Fruit fly (Drosophila melanogaster): ENCODE data around the gene Gr10b.
A peak's percentile ranks its signal among the peaks of the same experiment; 100 is the strongest.

The Gr10b gene

dm6 chrX:11423277-11423717, 10.3 kb upstream of the Gr10b start (continued):
- TF ChIP-seq inv (GFP tag; IDR thresholded peaks at IDR 0.05; ENCODE audit: partially characterized antibody) (no peak), NK7.1 (GFP tag; optimal IDR thresholded peaks at IDR 0.05) (peak; percentile 88), Lim3 (GFP tag; IDR thresholded peaks at IDR 0.05) (peak; percentile 68), CG12299 (tag; optimal IDR thresholded peaks at IDR 0.05) (peak; percentile 78), chn (GFP tag; optimal IDR thresholded peaks at IDR 0.05) (peak; percentile 86), Meics (GFP tag; optimal IDR thresholded peaks at IDR 0.05) (peak; percentile 93), CG13296 (GFP tag; optimal IDR thresholded peaks at IDR 0.05) (peak; percentile 89), otp (GFP tag; IDR thresholded peaks at IDR 0.05) (peak; percentile 81; the same call in 2 of the 3 replicates), CG13123 (GFP tag; optimal IDR thresholded peaks at IDR 0.05) (peak; percentile 67), CG13775 (GFP tag; optimal IDR thresholded peaks at IDR 0.05) (peak; percentile 78), D19B (GFP tag; optimal IDR thresholded peaks at IDR 0.05) (peak; percentile 81), gt (GFP tag; IDR thresholded peaks at IDR 0.05) (no peak), sqz (GFP tag; optimal IDR thresholded peaks at IDR 0.05) (peak; percentile 79), chif (GFP tag; optimal IDR thresholded peaks at IDR 0.05) (peak; percentile 83 to 91), Jarid2 (GFP tag; optimal IDR thresholded peaks at IDR 0.05) (peak; percentile 65), CG17912 (GFP tag; optimal IDR thresholded peaks at IDR 0.05) (no peak), CG12104 (GFP tag; optimal IDR thresholded peaks at IDR 0.05) (peak; percentile 72), fru (optimal IDR thresholded peaks at IDR 0.05) (no peak), exex (tag; optimal IDR thresholded peaks at IDR 0.05) (peak; percentile 64), YL-1 (GFP tag; optimal IDR thresholded peaks at IDR 0.05) (peak; percentile 16), CG11456 (GFP tag; IDR thresholded peaks at IDR 0.05) (peak; percentile 88), CG9215 (GFP tag; IDR thresholded peaks at IDR 0.05) (peak; percentile 79), nmo (GFP tag; optimal IDR thresholded peaks at IDR 0.05) (peak; percentile 87), cad (GFP tag; optimal IDR thresholded peaks at IDR 0.05) (no peak), Mrtf (GFP tag; IDR thresholded peaks at IDR 0.05) (peak; percentile 85), CG13894 (tag; optimal IDR thresholded peaks at IDR 0.05) (peak; percentile 62), danr (GFP tag; IDR thresholded peaks at IDR 0.05) (peak; percentile 84), so (GFP tag; IDR thresholded peaks at IDR 0.05) (peak; percentile 91), prd (optimal IDR thresholded peaks at IDR 0.05) (no peak), prd (GFP tag; IDR thresholded peaks at IDR 0.05) (peak; percentile 91), nau (GFP tag; optimal IDR thresholded peaks at IDR 0.05) (peak; percentile 85), stc (GFP tag; IDR thresholded peaks at IDR 0.05) (peak; percentile 85), z (GFP tag; IDR thresholded peaks at IDR 0.05) (0 out of 3 replicates have a peak, but pooled peaks have one; percentile 20), CG10431 (GFP tag; optimal IDR thresholded peaks at IDR 0.05) (no peak), CG2678 (tag; optimal IDR thresholded peaks at IDR 0.05) (peak; percentile 93), CG15073 (GFP tag; optimal IDR thresholded peaks at IDR 0.05) (peak; percentile 27), C15 (GFP tag; IDR thresholded peaks at IDR 0.05) (peak; percentile 83), CG11504 (tag; optimal IDR thresholded peaks at IDR 0.05) (peak; percentile 92), Abd-B (GFP tag; optimal IDR thresholded peaks at IDR 0.05) (peak; percentile 81), dmrt99B (tag; optimal IDR thresholded peaks at IDR 0.05) (peak; percentile 90), BEAF-32 (GFP tag; optimal IDR thresholded peaks at IDR 0.05) (no peak), CG2129 (GFP tag; IDR thresholded peaks at IDR 0.05; ENCODE audit: partially characterized antibody) (no peak), CG13624 (GFP tag; optimal IDR thresholded peaks at IDR 0.05) (peak; percentile 93), ac (GFP tag; optimal IDR thresholded peaks at IDR 0.05) (peak; percentile 28), al (GFP tag; IDR thresholded peaks at IDR 0.05) (peak; percentile 86), CG31388 (GFP tag; optimal IDR thresholded peaks at IDR 0.05) (peak; percentile 60), vnd (GFP tag; IDR thresholded peaks at IDR 0.05; ENCODE audit: partially characterized antibody) (no peak), Dbx (GFP tag; IDR thresholded peaks at IDR 0.05) (peak; percentile 91), CG17612 (GFP tag; IDR thresholded peaks at IDR 0.05) (peak; percentile 85), Chrac-16 (GFP tag; optimal IDR thresholded peaks at IDR 0.05) (peak; percentile 85), lmd (GFP tag; IDR thresholded peaks at IDR 0.05) (peak; percentile 92), BtbVII (GFP tag; optimal IDR thresholded peaks at IDR 0.05) (peak; percentile 92)
